Worm (Caenorhabditis elegans) whole organism, early embryonic: ENCODE data around the gene F16H6.9.

Source experiments
- B0310.2 ChIP-seq: sonication (generic microtip); optimal IDR thresholded peaks from 2 replicates; lab custom pipeline; 2016; ENCODE audit warnings: mild to moderate bottlenecking, missing genetic modification characterization, missing compliant biosample characterization
- F13C5.2 ChIP-seq: sonication (generic microtip); optimal IDR thresholded peaks from 2 replicates; lab custom pipeline; 2017; ENCODE audit warnings: mild to moderate bottlenecking, missing genetic modification characterization, inconsistent platforms, missing compliant biosample characterization
- aly-1 ChIP-seq: sonication (generic microtip); optimal IDR thresholded peaks from 2 replicates; lab custom pipeline; 2016; ENCODE audit warnings: missing genetic modification characterization, missing compliant biosample characterization
- ama-1 ChIP-seq: fragments of 150-350 bp; optimal IDR thresholded peaks from 2 replicates; lab custom pipeline; 2014
- ceh-13 ChIP-seq: fragments of 200-800 bp; sonication (Bioruptor generic); optimal IDR thresholded peaks from 2 replicates; lab custom pipeline; 2018; ENCODE audit warnings: mild to moderate bottlenecking, missing genetic modification characterization, missing compliant biosample characterization
- ceh-36 ChIP-seq: sonication (generic microtip); optimal IDR thresholded peaks from 2 replicates; lab custom pipeline; 2016; ENCODE audit warnings: missing genetic modification characterization, inconsistent platforms, missing compliant biosample characterization
- ets-7 ChIP-seq: sonication (generic microtip); optimal IDR thresholded peaks from 2 replicates; lab custom pipeline; 2016; ENCODE audit warnings: missing genotype, missing genetic modification characterization, missing compliant biosample characterization
- flt-1 ChIP-seq: fragments of 200-800 bp; sonication (Bioruptor generic); IDR thresholded peaks from 2 replicates; pipeline ENCODE4 v1.3.6; 2022; ENCODE audit warnings: missing genetic modification characterization, missing compliant biosample characterization
- hmbx-1 ChIP-seq: sonication (generic microtip); optimal IDR thresholded peaks from 2 replicates; lab custom pipeline; 2016; ENCODE audit warnings: mild to moderate bottlenecking, missing genetic modification characterization, missing compliant biosample characterization
- hmg-4 ChIP-seq: fragments of 200-800 bp; sonication (Bioruptor generic); optimal IDR thresholded peaks from 2 replicates; lab custom pipeline; 2018; ENCODE audit warnings: mild to moderate bottlenecking, missing genetic modification characterization, missing compliant biosample characterization
- hnd-1 ChIP-seq: sonication (generic microtip); optimal IDR thresholded peaks from 2 replicates; lab custom pipeline; 2016; ENCODE audit warnings: missing genetic modification characterization, missing compliant biosample characterization
- pes-1 ChIP-seq: fragments of 200-800 bp; sonication (Bioruptor generic); IDR thresholded peaks from 2 replicates; pipeline ENCODE4 v1.3.6; 2022; ENCODE audit warnings: missing genetic modification reagents, missing genetic modification characterization, missing compliant biosample characterization
- scrt-1 ChIP-seq: fragments of 200-800 bp; sonication (Bioruptor generic); IDR thresholded peaks from 2 replicates; pipeline ENCODE4 v1.3.6; 2022; ENCODE audit warnings: missing genetic modification characterization, missing compliant biosample characterization
- sea-1 ChIP-seq: fragments of 200-800 bp; sonication (Bioruptor generic); conservative IDR thresholded peaks from 2 replicates; pipeline ENCODE4 v1.3.6; 2022; ENCODE audit warnings: missing genetic modification characterization, missing compliant biosample characterization
- tbx-11 ChIP-seq: fragments of 200-800 bp; sonication (Bioruptor generic); IDR thresholded peaks from 2 replicates; pipeline ENCODE4 v1.3.6; 2022; ENCODE audit warnings: missing genetic modification characterization, missing compliant biosample characterization
- tbx-37 ChIP-seq: fragments of 200-800 bp; sonication (Bioruptor generic); conservative IDR thresholded peaks from 2 replicates; pipeline ENCODE4 v1.3.6; 2022; ENCODE audit warnings: missing genetic modification reagents, missing genetic modification characterization, missing compliant biosample characterization
- tra-4 ChIP-seq: sonication (generic microtip); optimal IDR thresholded peaks from 2 replicates; lab custom pipeline; 2017; ENCODE audit warnings: missing genetic modification characterization, missing compliant biosample characterization

Gene F16H6.9

DNA sequence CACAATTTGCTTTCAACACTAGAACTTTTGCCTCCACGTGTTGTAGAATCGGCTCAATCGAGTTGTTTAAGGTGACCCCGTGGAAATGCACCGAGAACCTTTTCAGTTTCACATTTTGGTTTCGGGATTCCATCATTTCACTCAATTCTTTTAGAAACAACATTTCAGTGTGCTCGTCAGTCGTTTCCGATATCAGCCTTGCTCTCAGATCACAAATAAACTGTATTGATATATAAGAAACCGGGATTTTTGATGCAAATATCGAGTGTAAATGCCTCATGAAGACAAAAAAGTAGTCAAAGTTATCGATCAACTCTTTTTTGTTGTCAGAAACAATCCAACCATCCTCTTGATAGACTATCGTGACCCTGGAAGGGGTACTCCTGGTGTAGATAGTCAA lies 48.6 kb downstream of the F16H6.9 start:
- no peak for TF ChIP-seq tra-4
- TF ChIP-seq ama-1: no peak
- TF ChIP-seq scrt-1: no peak
- no peak for TF ChIP-seq tbx-37 (GFP tag; lab: Robert Waterston, UW)
- TF ChIP-seq flt-1: no peak
- TF ChIP-seq aly-1 (tag; lab: Kevin White, UChicago): no peak
- TF ChIP-seq tbx-11: no peak
- TF ChIP-seq hmg-4 (GFP tag; lab: Kevin White, UChicago): no peak
- no peak for TF ChIP-seq F13C5.2 (tag; lab: Kevin White, UChicago)
- TF ChIP-seq B0310.2 (tag; lab: Kevin White, UChicago): no peak
- TF ChIP-seq ceh-13 (GFP tag; lab: Kevin White, UChicago): no peak
- TF ChIP-seq ceh-36 (tag; lab: Kevin White, UChicago): no peak
- TF ChIP-seq pes-1 (GFP tag; lab: Robert Waterston, UW): no peak
- TF ChIP-seq ets-7 (tag; lab: Kevin White, UChicago): no peak
- TF ChIP-seq sea-1 (GFP tag; lab: Robert Waterston, UW): no peak
- no peak for TF ChIP-seq hmbx-1
- no peak for TF ChIP-seq hnd-1 (tag; lab: Kevin White, UChicago)

DNA sequence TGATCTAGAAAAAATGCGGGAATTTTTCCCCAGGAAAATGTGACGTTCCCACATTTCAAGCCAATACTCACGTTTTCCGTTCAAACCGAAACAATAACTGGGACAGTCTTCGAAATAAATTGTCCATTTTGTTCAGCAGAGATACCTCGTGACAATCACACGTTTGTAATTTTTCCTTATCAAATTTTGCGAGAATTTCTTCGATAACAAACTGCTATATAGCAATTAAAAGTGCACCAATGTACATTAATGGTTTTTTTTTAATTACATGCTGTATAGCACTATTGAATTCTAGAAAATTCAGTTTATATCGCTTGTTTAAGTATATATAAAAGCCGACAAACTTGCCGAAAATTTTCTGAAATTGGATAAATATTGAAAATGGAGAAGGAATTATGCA lies 49.4 kb downstream of the F16H6.9 start, which contains the start of gene R10E8.6:
TSS of gene R10E8.6 (minus strand) at position 154 of the 400 bp plus-strand sequence.
- TF ChIP-seq pes-1 (GFP tag; lab: Robert Waterston, UW): no peak
- TF ChIP-seq hmbx-1: no peak
- no peak for TF ChIP-seq sea-1 (GFP tag; lab: Robert Waterston, UW)
- no peak for TF ChIP-seq flt-1
- no peak for TF ChIP-seq hnd-1 (tag; lab: Kevin White, UChicago)
- TF ChIP-seq tra-4: no peak
- TF ChIP-seq tbx-37 (GFP tag; lab: Robert Waterston, UW): no peak
- TF ChIP-seq F13C5.2 (tag; lab: Kevin White, UChicago): no peak
- no peak for TF ChIP-seq ceh-13 (GFP tag; lab: Kevin White, UChicago)
- no peak for TF ChIP-seq B0310.2 (tag; lab: Kevin White, UChicago)
- TF ChIP-seq hmg-4 (GFP tag; lab: Kevin White, UChicago): no peak
- no peak for TF ChIP-seq aly-1 (tag; lab: Kevin White, UChicago)
- TF ChIP-seq ets-7 (tag; lab: Kevin White, UChicago): no peak
- no peak for TF ChIP-seq tbx-11

DNA sequence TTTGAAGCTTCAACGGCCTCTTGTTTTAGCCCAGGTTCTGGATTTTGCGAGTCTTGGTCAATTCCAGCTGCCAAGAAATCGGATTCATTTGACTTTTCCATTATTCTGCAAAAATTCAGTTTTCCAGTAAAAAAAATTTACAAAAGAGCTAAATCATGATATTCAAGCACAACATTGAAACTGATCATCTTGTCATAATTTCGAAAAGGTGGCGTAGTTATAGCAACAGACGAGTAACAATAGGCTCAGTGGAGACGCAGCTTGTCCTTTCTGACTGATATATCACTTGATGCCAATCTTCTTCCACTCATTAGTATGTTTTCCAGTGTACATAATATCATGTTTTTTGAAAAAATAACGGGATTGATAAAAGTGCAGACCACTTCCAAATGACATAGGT lies 51.9 kb downstream of the F16H6.9 start, which contains the start of gene fbxa-213:
TSS of gene fbxa-213 (minus strand) at position 101 of the 400 bp plus-strand sequence.
- TF ChIP-seq aly-1 (tag; lab: Kevin White, UChicago): no peak
- no peak for TF ChIP-seq scrt-1
- TF ChIP-seq tbx-37 (GFP tag; lab: Robert Waterston, UW): no peak
- TF ChIP-seq sea-1 (GFP tag; lab: Robert Waterston, UW): no peak
- no peak for TF ChIP-seq ceh-13 (GFP tag; lab: Kevin White, UChicago)
- no peak for TF ChIP-seq ets-7 (tag; lab: Kevin White, UChicago)
- TF ChIP-seq hmg-4 (GFP tag; lab: Kevin White, UChicago): no peak
- TF ChIP-seq ceh-36 (tag; lab: Kevin White, UChicago): no peak
- no peak for TF ChIP-seq flt-1
- TF ChIP-seq hnd-1 (tag; lab: Kevin White, UChicago): no peak
- no peak for TF ChIP-seq pes-1 (GFP tag; lab: Robert Waterston, UW)
- TF ChIP-seq F13C5.2 (tag; lab: Kevin White, UChicago): no peak
- TF ChIP-seq tra-4: no peak
- no peak for TF ChIP-seq hmbx-1
- no peak for TF ChIP-seq B0310.2 (tag; lab: Kevin White, UChicago)
- no peak for TF ChIP-seq tbx-11
- TF ChIP-seq ama-1: no peak

DNA sequence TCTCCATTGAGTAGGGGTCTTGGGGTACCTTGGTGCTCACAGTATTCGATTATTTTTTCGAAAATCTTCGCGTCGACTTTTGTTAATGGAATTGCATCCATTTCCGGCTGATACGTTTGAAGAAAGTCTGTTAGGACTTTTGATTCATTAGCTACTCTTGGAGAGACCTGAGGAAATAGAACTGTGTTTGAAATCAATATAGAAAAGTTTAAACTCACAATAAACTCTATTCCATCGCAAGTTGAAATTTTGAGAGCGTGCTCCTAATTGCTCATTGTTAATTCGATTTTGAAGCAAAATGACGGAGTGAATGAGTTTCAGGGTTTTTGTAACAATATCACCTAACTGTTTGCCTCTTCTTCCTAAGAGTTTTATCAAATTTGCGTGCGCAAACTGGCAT lies 53.0 kb downstream of the F16H6.9 start, which contains the start of gene skr-6:
TSS of gene skr-6 (minus strand) at position 101 of the 400 bp plus-strand sequence.
- TF ChIP-seq tbx-11 (no peak), scrt-1 (no peak), hnd-1 (tag; lab: Kevin White, UChicago) (no peak), ceh-13 (GFP tag; lab: Kevin White, UChicago) (no peak), sea-1 (GFP tag; lab: Robert Waterston, UW) (no peak), flt-1 (no peak), hmbx-1 (no peak), tbx-37 (GFP tag; lab: Robert Waterston, UW) (no peak), ama-1 (no peak), hmg-4 (GFP tag; lab: Kevin White, UChicago) (no peak), F13C5.2 (tag; lab: Kevin White, UChicago) (no peak), tra-4 (no peak)

DNA sequence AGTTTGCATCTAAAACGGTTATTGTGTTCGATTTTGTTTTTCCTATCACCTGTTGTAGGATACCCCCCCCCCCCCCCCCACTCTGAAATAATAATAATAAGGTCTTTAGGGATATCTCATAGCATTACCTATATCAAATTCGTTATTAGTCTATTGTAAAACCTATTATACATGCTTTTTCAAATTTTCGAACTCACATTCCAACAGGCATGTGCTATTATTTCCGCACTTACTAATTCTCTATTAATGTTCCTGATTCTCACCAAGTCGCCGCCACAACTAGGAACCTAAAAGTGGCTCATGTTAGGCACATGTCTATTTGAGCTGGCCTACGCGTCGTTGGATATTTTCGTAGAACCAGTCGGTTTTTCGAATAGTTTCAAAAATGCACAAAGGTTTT lies 53.5 kb downstream of the F16H6.9 start, which contains the start of gene Y37H2C.4:
TSS of gene Y37H2C.4 (plus strand) at position 301 of the 400 bp plus-strand sequence.
- TF ChIP-seq aly-1 (tag; lab: Kevin White, UChicago): no peak
- TF ChIP-seq ama-1: no peak
- no peak for TF ChIP-seq pes-1 (GFP tag; lab: Robert Waterston, UW)
- TF ChIP-seq sea-1 (GFP tag; lab: Robert Waterston, UW): no peak
- TF ChIP-seq flt-1: no peak
- TF ChIP-seq ceh-36 (tag; lab: Kevin White, UChicago): no peak
- TF ChIP-seq hmg-4 (GFP tag; lab: Kevin White, UChicago): no peak
- TF ChIP-seq ets-7 (tag; lab: Kevin White, UChicago): no peak
